Worm (Caenorhabditis elegans) whole organism, mixed stage, embryonic: ENCODE data around the gene M03C11.9.

Experiments
- M03D4.4 ChIP-seq: sonication (generic microtip); optimal IDR thresholded peaks from 2 replicates; lab custom pipeline; 2017; ENCODE audit warnings: mild to moderate bottlenecking, missing genetic modification characterization, missing compliant biosample characterization
- blmp-1 ChIP-seq: fragments of 150-350 bp; optimal IDR thresholded peaks from 2 replicates; lab custom pipeline; 2014; ENCODE audit warnings: missing biosample characterization, missing genetic modification characterization
- ceh-39 ChIP-seq: fragments of 150-350 bp; optimal IDR thresholded peaks from 2 replicates; lab custom pipeline; 2014; ENCODE audit warnings: missing biosample characterization, missing genetic modification characterization
- ceh-43 ChIP-seq: fragments of 200-800 bp; sonication (Bioruptor generic); optimal IDR thresholded peaks from 2 replicates; lab custom pipeline; 2018; ENCODE audit warnings: mild to moderate bottlenecking, missing genetic modification characterization, moderate library complexity, missing compliant biosample characterization
- ceh-83 ChIP-seq: fragments of 200-800 bp; sonication (Bioruptor generic); optimal IDR thresholded peaks from 2 replicates; lab custom pipeline; 2018; ENCODE audit warnings: mild to moderate bottlenecking, missing genetic modification characterization, missing compliant biosample characterization
- ces-1 ChIP-seq: fragments of 150-350 bp; optimal IDR thresholded peaks from 2 replicates; lab custom pipeline; 2014; ENCODE audit warnings: missing biosample characterization, missing genetic modification reagents, missing genetic modification characterization
- cnd-1 ChIP-seq: fragments of 200-800 bp; sonication (Bioruptor generic); optimal IDR thresholded peaks from 2 replicates; lab custom pipeline; 2018; ENCODE audit warnings: mild to moderate bottlenecking, missing genetic modification characterization, missing compliant biosample characterization
- drap-1 ChIP-seq: fragments of 200-800 bp; sonication (Bioruptor generic); optimal IDR thresholded peaks from 3 replicates; lab custom pipeline; 2018; ENCODE audit warnings: mild to moderate bottlenecking, missing genetic modification characterization, missing compliant biosample characterization
- ham-2 ChIP-seq: fragments of 200-800 bp; sonication (Bioruptor generic); optimal IDR thresholded peaks from 2 replicates; lab custom pipeline; 2018; ENCODE audit warnings: mild to moderate bottlenecking, missing genetic modification characterization, missing compliant biosample characterization
- lin-13 ChIP-seq: fragments of 150-350 bp; optimal IDR thresholded peaks from 2 replicates; lab custom pipeline; 2014; ENCODE audit warnings: missing biosample characterization, missing genetic modification characterization
- lsy-2 ChIP-seq: fragments of 150-350 bp; optimal IDR thresholded peaks from 2 replicates; lab custom pipeline; 2014; ENCODE audit warnings: missing biosample characterization, missing genetic modification characterization
- mep-1 ChIP-seq: fragments of 150-350 bp; optimal IDR thresholded peaks from 2 replicates; lab custom pipeline; 2017; ENCODE audit warnings: missing biosample characterization, missing genetic modification reagents, missing genetic modification characterization, inconsistent platforms
- mls-2 ChIP-seq: sonication (generic microtip); optimal IDR thresholded peaks from 2 replicates; lab custom pipeline; 2016; ENCODE audit warnings: mild to moderate bottlenecking, missing genetic modification characterization, moderate library complexity, missing compliant biosample characterization
- nhr-12 ChIP-seq: fragments of 150-350 bp; optimal IDR thresholded peaks from 2 replicates; lab custom pipeline; 2014; ENCODE audit warnings: missing biosample characterization, missing genetic modification characterization
- nhr-2 ChIP-seq: fragments of 150-350 bp; optimal IDR thresholded peaks from 2 replicates; lab custom pipeline; 2014; ENCODE audit warnings: missing biosample characterization, missing genetic modification characterization
- nhr-237 ChIP-seq: fragments of 150-350 bp; optimal IDR thresholded peaks from 2 replicates; lab custom pipeline; 2014; ENCODE audit warnings: missing biosample characterization, missing genetic modification characterization
- nhr-28 ChIP-seq: fragments of 150-350 bp; optimal IDR thresholded peaks from 2 replicates; lab custom pipeline; 2014; ENCODE audit warnings: missing biosample characterization, missing genetic modification characterization
- snpc-4 ChIP-seq: fragments of 150-350 bp; optimal IDR thresholded peaks from 2 replicates; lab custom pipeline; 2014; ENCODE audit warnings: missing biosample characterization, missing genetic modification characterization
- tbx-8 ChIP-seq: fragments of 200-800 bp; sonication (Bioruptor generic); optimal IDR thresholded peaks from 2 replicates; lab custom pipeline; 2018; ENCODE audit warnings: mild to moderate bottlenecking, missing genetic modification characterization, moderate library complexity, missing compliant biosample characterization
- unc-120 ChIP-seq: sonication (generic microtip); optimal IDR thresholded peaks from 2 replicates; lab custom pipeline; 2017; ENCODE audit warnings: missing genetic modification characterization, missing compliant biosample characterization; ENCODE audit not compliant: poor library complexity, severe bottlenecking
- unc-62 ChIP-seq: fragments of 150-350 bp; optimal IDR thresholded peaks from 2 replicates; lab custom pipeline; 2014; ENCODE audit warnings: missing biosample characterization, missing genetic modification reagents, missing genetic modification characterization
- zip-8 ChIP-seq: fragments of 150-350 bp; optimal IDR thresholded peaks from 2 replicates; lab custom pipeline; 2014; ENCODE audit warnings: missing biosample characterization, missing genetic modification characterization

Gene M03C11.9

ce11 chrIII:10341758-10342157 lies 49.8 kb downstream of the M03C11.9 start, which contains the start of gene tbx-9:
Gene tbx-9, minus strand, starts transcription at chrIII:10341858.
- TF ChIP-seq blmp-1 (tag; lab: Kevin White, UChicago) = no peak
- TF ChIP-seq mep-1 = no peak
- TF ChIP-seq ceh-39 = no peak
- TF ChIP-seq lin-13 (tag; lab: Kevin White, UChicago) = no peak
- TF ChIP-seq ces-1 (GFP tag; lab: Kevin White, UChicago) = no peak
- TF ChIP-seq lsy-2 (tag; lab: Kevin White, UChicago) = no peak
- no peak for TF ChIP-seq snpc-4 (tag; lab: Kevin White, UChicago)
- no peak for TF ChIP-seq tbx-8
- TF ChIP-seq unc-120 (tag; lab: Kevin White, UChicago) = no peak
- TF ChIP-seq nhr-12 = no peak
- no peak for TF ChIP-seq drap-1 (GFP tag; lab: Kevin White, UChicago)
- TF ChIP-seq nhr-237 (tag; lab: Kevin White, UChicago) = no peak
- TF ChIP-seq M03D4.4 (tag; lab: Kevin White, UChicago) = no peak
- no peak for TF ChIP-seq mls-2

- no peak for TF ChIP-seq mep-1
- no peak for TF ChIP-seq zip-8 (tag; lab: Kevin White, UChicago)
- TF ChIP-seq unc-120 (tag; lab: Kevin White, UChicago) = no peak
- TF ChIP-seq ceh-43 (GFP tag; lab: Kevin White, UChicago) = no peak
- no peak for TF ChIP-seq ceh-83
- TF ChIP-seq ham-2 = no peak
- TF ChIP-seq unc-62 = no peak
Measured at ce11 chrIII:10339949-10340348, 51.6 kb downstream of the M03C11.9 start.

ce11 chrIII:10338992-10339852 lies 52.3 kb downstream of the M03C11.9 start:
- TF ChIP-seq zip-8 (tag; lab: Kevin White, UChicago) (peak; percentile 89), lin-13 (tag; lab: Kevin White, UChicago) (no peak), nhr-28 (tag; lab: Kevin White, UChicago) (no peak), cnd-1 (tag; lab: Kevin White, UChicago) (no peak), nhr-2 (tag; lab: Kevin White, UChicago) (no peak), unc-62 (no peak)
